Worm (Caenorhabditis elegans) whole organism, L3 larva: ENCODE measurements around the gene ril-2.
A peak's percentile ranks its signal among the peaks of the same experiment; 100 is the strongest.

Source experiments
- R02D3.7 ChIP-seq: fragments of 150-350 bp; optimal IDR thresholded peaks from 2 replicates; lab custom pipeline; 2014; ENCODE audit warnings: missing biosample characterization, missing genetic modification characterization
- ZK546.5 ChIP-seq: sonication (generic microtip); optimal IDR thresholded peaks from 2 replicates; lab custom pipeline; 2017; ENCODE audit warnings: missing biosample characterization, missing genetic modification characterization
- aly-2 ChIP-seq: fragments of 150-350 bp; optimal IDR thresholded peaks from 2 replicates; lab custom pipeline; 2014; ENCODE audit warnings: missing biosample characterization, missing genetic modification characterization
- ama-1 ChIP-seq: fragments of 150-350 bp; optimal IDR thresholded peaks from 2 replicates; lab custom pipeline; 2018
- ceh-16 ChIP-seq: sonication (generic microtip); optimal IDR thresholded peaks from 2 replicates; lab custom pipeline; 2017; ENCODE audit warnings: missing biosample characterization, missing genetic modification characterization
- ceh-28 ChIP-seq: fragments of 150-350 bp; optimal IDR thresholded peaks from 2 replicates; lab custom pipeline; 2014; ENCODE audit warnings: missing biosample characterization, missing genetic modification reagents, missing genetic modification characterization
- ceh-82 ChIP-seq: fragments of 150-350 bp; optimal IDR thresholded peaks from 2 replicates; lab custom pipeline; 2014; ENCODE audit warnings: missing biosample characterization, missing genetic modification characterization
- ceh-9 ChIP-seq: sonication (generic microtip); optimal IDR thresholded peaks from 2 replicates; lab custom pipeline; 2018; ENCODE audit warnings: missing biosample characterization, missing genetic modification characterization
- daf-12 ChIP-seq: fragments of 150-350 bp; optimal IDR thresholded peaks from 2 replicates; lab custom pipeline; 2014; ENCODE audit warnings: missing biosample characterization, missing genetic modification reagents, missing genetic modification characterization
- egl-27 ChIP-seq: sonication (generic microtip); optimal IDR thresholded peaks from 4 replicates; lab custom pipeline; 2017; ENCODE audit warnings: missing biosample characterization, missing genetic modification reagents, missing genetic modification characterization
- egl-5 ChIP-seq: fragments of 150-350 bp; optimal IDR thresholded peaks from 2 replicates; lab custom pipeline; 2017; ENCODE audit warnings: missing biosample characterization, missing genetic modification reagents, missing genetic modification characterization, inconsistent platforms
- elt-1 ChIP-seq: fragments of 150-350 bp; optimal IDR thresholded peaks from 2 replicates; lab custom pipeline; 2014; ENCODE audit warnings: missing biosample characterization, missing genetic modification characterization
- elt-2 ChIP-seq: sonication (generic microtip); optimal IDR thresholded peaks from 2 replicates; lab custom pipeline; 2016; ENCODE audit warnings: missing genetic modification reagents, mild to moderate bottlenecking, missing genetic modification characterization, missing compliant biosample characterization
- elt-3 ChIP-seq, 3 experiments: fragments of 150-350 bp in 1 of 3; sonication (generic microtip) in 2 of 3; optimal IDR thresholded peaks; 2 replicates in 2 of 3; 4 replicates in 1 of 3; lab custom pipeline; 2014 to 2017; ENCODE audit warnings: missing biosample characterization in 3 of 3, missing genetic modification characterization in 3 of 3
- eor-1 ChIP-seq, 2 experiments: fragments of 150-350 bp; optimal IDR thresholded peaks; 2 replicates each; lab custom pipeline; 2014 to 2018; ENCODE audit warnings: missing biosample characterization in 2 of 2, missing genetic modification characterization in 2 of 2
- fkh-10 ChIP-seq: sonication (generic microtip); optimal IDR thresholded peaks from 2 replicates; lab custom pipeline; 2017; ENCODE audit warnings: missing biosample characterization, missing genetic modification reagents, missing genetic modification characterization
- fkh-2 ChIP-seq: fragments of 150-350 bp; optimal IDR thresholded peaks from 2 replicates; lab custom pipeline; 2014; ENCODE audit warnings: missing biosample characterization, missing genetic modification reagents, missing genetic modification characterization
- fos-1 ChIP-seq: fragments of 150-350 bp; optimal IDR thresholded peaks from 2 replicates; lab custom pipeline; 2014; ENCODE audit warnings: missing biosample characterization, missing genetic modification characterization
- hmg-11 ChIP-seq: sonication (generic microtip); optimal IDR thresholded peaks from 2 replicates; lab custom pipeline; 2016; ENCODE audit warnings: missing genetic modification characterization, missing compliant biosample characterization
- jun-1 ChIP-seq: fragments of 150-350 bp; optimal IDR thresholded peaks from 2 replicates; lab custom pipeline; 2014; ENCODE audit warnings: missing biosample characterization, missing genetic modification reagents, missing genetic modification characterization
- lin-15B ChIP-seq: fragments of 150-350 bp; optimal IDR thresholded peaks from 2 replicates; lab custom pipeline; 2014; ENCODE audit warnings: missing biosample characterization, missing genetic modification characterization
- lin-39 ChIP-seq: fragments of 150-350 bp; optimal IDR thresholded peaks from 2 replicates; lab custom pipeline; 2018; ENCODE audit warnings: missing biosample characterization, missing genetic modification reagents, missing genetic modification characterization
- lsy-12 ChIP-seq: sonication (generic microtip); optimal IDR thresholded peaks from 2 replicates; lab custom pipeline; 2016; ENCODE audit warnings: mild to moderate bottlenecking, missing genetic modification characterization, missing compliant biosample characterization
- mdl-1 ChIP-seq: fragments of 150-350 bp; optimal IDR thresholded peaks from 2 replicates; lab custom pipeline; 2014; ENCODE audit warnings: missing biosample characterization, missing genetic modification characterization
- mml-1 ChIP-seq: fragments of 150-350 bp; sonication (generic microtip); optimal IDR thresholded peaks from 3 replicates; lab custom pipeline; 2014; ENCODE audit warnings: missing biosample characterization, missing genetic modification characterization
- nfya-1 ChIP-seq: sonication (generic microtip); optimal IDR thresholded peaks from 2 replicates; lab custom pipeline; 2017; ENCODE audit warnings: missing genetic modification characterization, mild to moderate bottlenecking, missing compliant biosample characterization, antibody characterized with exemption, moderate library complexity; ENCODE audit not compliant: insufficient read depth
- nhr-11 ChIP-seq: fragments of 150-350 bp; optimal IDR thresholded peaks from 2 replicates; lab custom pipeline; 2014; ENCODE audit warnings: missing biosample characterization, missing genetic modification characterization
- nhr-23 ChIP-seq: fragments of 150-350 bp; optimal IDR thresholded peaks from 2 replicates; lab custom pipeline; 2014; ENCODE audit warnings: missing biosample characterization, missing genetic modification reagents, missing genetic modification characterization
- nhr-237 ChIP-seq: fragments of 150-350 bp; optimal IDR thresholded peaks from 2 replicates; lab custom pipeline; 2014; ENCODE audit warnings: missing biosample characterization, missing genetic modification characterization
- nhr-25 ChIP-seq: sonication (generic microtip); optimal IDR thresholded peaks from 2 replicates; lab custom pipeline; 2017; ENCODE audit warnings: missing biosample characterization, missing genetic modification characterization
- nhr-28 ChIP-seq: fragments of 150-350 bp; optimal IDR thresholded peaks from 2 replicates; lab custom pipeline; 2014; ENCODE audit warnings: missing biosample characterization, missing genetic modification characterization
- nhr-43 ChIP-seq: sonication (generic microtip); optimal IDR thresholded peaks from 2 replicates; lab custom pipeline; 2016; ENCODE audit warnings: mild to moderate bottlenecking, missing genetic modification characterization, missing compliant biosample characterization; ENCODE audit not compliant: poor library complexity, severe bottlenecking
- nhr-67 ChIP-seq: fragments of 150-350 bp; optimal IDR thresholded peaks from 2 replicates; lab custom pipeline; 2014; ENCODE audit warnings: missing biosample characterization, missing genetic modification characterization
- nhr-76 ChIP-seq: fragments of 150-350 bp; sonication (generic microtip); optimal IDR thresholded peaks from 5 replicates; lab custom pipeline; 2014; ENCODE audit warnings: missing biosample characterization, missing genetic modification characterization
- nhr-77 ChIP-seq: fragments of 150-350 bp; optimal IDR thresholded peaks from 2 replicates; lab custom pipeline; 2014; ENCODE audit warnings: missing biosample characterization, missing genetic modification characterization
- pha-4 ChIP-seq: fragments of 150-350 bp; optimal IDR thresholded peaks from 2 replicates; lab custom pipeline; 2014; ENCODE audit warnings: missing biosample characterization, missing genetic modification reagents, missing genetic modification characterization
- pqm-1 ChIP-seq: fragments of 150-350 bp; optimal IDR thresholded peaks from 2 replicates; lab custom pipeline; 2017; ENCODE audit warnings: missing biosample characterization, missing genetic modification characterization, inconsistent platforms
- sea-2 ChIP-seq: fragments of 150-350 bp; sonication (generic microtip); optimal IDR thresholded peaks from 4 replicates; lab custom pipeline; 2014; ENCODE audit warnings: missing biosample characterization, missing genetic modification reagents, missing genetic modification characterization
- skn-1 ChIP-seq: fragments of 150-350 bp; optimal IDR thresholded peaks from 2 replicates; lab custom pipeline; 2014; ENCODE audit warnings: missing biosample characterization, missing genetic modification characterization
- snpc-4 ChIP-seq: fragments of 150-350 bp; optimal IDR thresholded peaks from 2 replicates; lab custom pipeline; 2014; ENCODE audit warnings: missing biosample characterization, missing genetic modification characterization
- tbx-2 ChIP-seq: sonication (generic microtip); optimal IDR thresholded peaks from 2 replicates; lab custom pipeline; 2016; ENCODE audit warnings: mild to moderate bottlenecking, missing genetic modification characterization, missing compliant biosample characterization
- unc-39 ChIP-seq: sonication (generic microtip); optimal IDR thresholded peaks from 4 replicates; lab custom pipeline; 2017; ENCODE audit warnings: missing biosample characterization, missing genetic modification characterization
- unc-62 ChIP-seq: fragments of 150-350 bp; sonication (generic microtip); optimal IDR thresholded peaks from 4 replicates; lab custom pipeline; 2014; ENCODE audit warnings: missing biosample characterization, missing genetic modification reagents, missing genetic modification characterization
- zag-1 ChIP-seq: fragments of 150-350 bp; optimal IDR thresholded peaks from 2 replicates; lab custom pipeline; 2014; ENCODE audit warnings: missing biosample characterization, missing genetic modification characterization
- ztf-11 ChIP-seq: fragments of 150-350 bp; optimal IDR thresholded peaks from 2 replicates; lab custom pipeline; 2014; ENCODE audit warnings: missing biosample characterization, missing genetic modification characterization
- ztf-4 ChIP-seq: fragments of 150-350 bp; optimal IDR thresholded peaks from 2 replicates; lab custom pipeline; 2014; ENCODE audit warnings: missing biosample characterization, missing genetic modification characterization

ril-2 gene

ce11 chrV:12563187-12563586, 35.8 kb downstream of the ril-2 start, which contains the start of gene mrps-5:
mrps-5 (plus strand) TSS chrV:12563487.
- TF ChIP-seq fkh-10 (no peak), aly-2 (tag; lab: Kevin White, UChicago) (no peak), nhr-76 (tag; lab: Kevin White, UChicago) (no peak), eor-1 (tag; optimal IDR thresholded peaks at IDR 0.05; lab: Kevin White, UChicago) (no peak), elt-1 (tag; lab: Kevin White, UChicago) (no peak), nhr-28 (tag; lab: Kevin White, UChicago) (no peak), nhr-43 (tag; lab: Kevin White, UChicago) (no peak), nhr-237 (tag; lab: Kevin White, UChicago) (no peak), snpc-4 (no peak), egl-27 (tag; lab: Kevin White, UChicago) (no peak), nhr-11 (no peak), skn-1 (tag; lab: Kevin White, UChicago) (no peak), sea-2 (GFP tag; lab: Kevin White, UChicago) (no peak), mdl-1 (tag; lab: Kevin White, UChicago) (no peak), hmg-11 (no peak), ceh-16 (tag; lab: Kevin White, UChicago) (no peak), nhr-77 (tag; lab: Kevin White, UChicago) (no peak), R02D3.7 (tag; lab: Kevin White, UChicago) (no peak), tbx-2 (tag; lab: Kevin White, UChicago) (no peak)
- TF ChIP-seq, all 47 proteins: peak for 0

- TF ChIP-seq skn-1 (tag; lab: Kevin White, UChicago) = no peak
- TF ChIP-seq hmg-11 = peak; percentile 1
- TF ChIP-seq ztf-4 = no peak
- TF ChIP-seq sea-2 (GFP tag; lab: Kevin White, UChicago) = no peak
- peak; percentile 59 for TF ChIP-seq R02D3.7 (tag; lab: Kevin White, UChicago)
- TF ChIP-seq lin-15B = peak; percentile 4
- TF ChIP-seq ceh-28 = no peak
- no peak for TF ChIP-seq pha-4 (tag; lab: Kevin White, UChicago)
- TF ChIP-seq, all 47 proteins: peak for 3
Measured at ce11 chrV:12560328-12560782, 38.6 kb downstream of the ril-2 start, which contains the start of gene sel-1. sel-1 (plus strand) TSS chrV:12560732.

- TF ChIP-seq zag-1 = no peak
- TF ChIP-seq ceh-82 (tag; lab: Kevin White, UChicago) = no peak
- no peak for TF ChIP-seq daf-12 (tag; lab: Kevin White, UChicago)
- TF ChIP-seq lsy-12 (tag; lab: Kevin White, UChicago) = no peak
- no peak for TF ChIP-seq mml-1
- no peak for TF ChIP-seq snpc-4
- TF ChIP-seq elt-1 (tag; lab: Kevin White, UChicago) = no peak
- no peak for TF ChIP-seq sea-2 (GFP tag; lab: Kevin White, UChicago)
- TF ChIP-seq nhr-28 (tag; lab: Kevin White, UChicago) = no peak
- TF ChIP-seq lin-39 (tag; lab: Kevin White, UChicago) = no peak
- no peak for TF ChIP-seq nhr-77 (tag; lab: Kevin White, UChicago)
- no peak for TF ChIP-seq fkh-2 (tag; lab: Kevin White, UChicago)
- no peak for TF ChIP-seq nfya-1 (tag; lab: Kevin White, UChicago)
- no peak for TF ChIP-seq unc-62 (GFP tag; lab: Kevin White, UChicago)
- TF ChIP-seq ama-1 = peak; percentile 67
- TF ChIP-seq ZK546.5 = no peak
- no peak for TF ChIP-seq jun-1
- peak; percentile 25 for TF ChIP-seq nhr-43 (tag; lab: Kevin White, UChicago)
- peak in 1 of 3 experiments; percentile 70 for TF ChIP-seq elt-3 (tag; optimal IDR thresholded peaks at IDR 0.05; lab: Kevin White, UChicago)
- TF ChIP-seq tbx-2 (tag; lab: Kevin White, UChicago) = no peak
- no peak for TF ChIP-seq nhr-76 (tag; lab: Kevin White, UChicago)
- TF ChIP-seq skn-1 (tag; lab: Kevin White, UChicago) = no peak
- no peak for TF ChIP-seq ceh-9 (tag; lab: Kevin White, UChicago)
- TF ChIP-seq mdl-1 (tag; lab: Kevin White, UChicago) = no peak
- TF ChIP-seq eor-1 (tag; optimal IDR thresholded peaks at IDR 0.05; lab: Kevin White, UChicago) = no peak
- TF ChIP-seq lin-15B = no peak
- no peak for TF ChIP-seq egl-5 (tag; lab: Kevin White, UChicago)
- TF ChIP-seq fos-1 (tag; lab: Kevin White, UChicago) = no peak
- TF ChIP-seq fkh-10 = no peak
- no peak for TF ChIP-seq hmg-11
- TF ChIP-seq pha-4 (tag; lab: Kevin White, UChicago) = no peak
- no peak for TF ChIP-seq nhr-11
- no peak for TF ChIP-seq pqm-1 (tag; lab: Kevin White, UChicago)
- TF ChIP-seq ceh-28 = no peak
- no peak for TF ChIP-seq unc-39 (tag; lab: Kevin White, UChicago)
- no peak for TF ChIP-seq nhr-237 (tag; lab: Kevin White, UChicago)
- peak; percentile 18 for TF ChIP-seq nhr-23 (tag; lab: Kevin White, UChicago)
- TF ChIP-seq nhr-25 (tag; lab: Kevin White, UChicago) = peak; percentile 30
- no peak for TF ChIP-seq nhr-67 (tag; lab: Kevin White, UChicago)
- no peak for TF ChIP-seq aly-2 (tag; lab: Kevin White, UChicago)
- TF ChIP-seq ztf-11 (tag; lab: Kevin White, UChicago) = no peak
- no peak for TF ChIP-seq elt-2 (tag; lab: Kevin White, UChicago)
Measured at ce11 chrV:12556904-12557303, 42.1 kb downstream of the ril-2 start.
